Worm (Caenorhabditis elegans) whole organism, early embryonic: ENCODE measurements around the gene C09F12.3.

Source experiments
- B0310.2 ChIP-seq: sonication (generic microtip); optimal IDR thresholded peaks from 2 replicates; lab custom pipeline; 2016; ENCODE audit warnings: mild to moderate bottlenecking, missing genetic modification characterization, missing compliant biosample characterization
- aly-1 ChIP-seq: sonication (generic microtip); optimal IDR thresholded peaks from 2 replicates; lab custom pipeline; 2016; ENCODE audit warnings: missing genetic modification characterization, missing compliant biosample characterization
- ama-1 ChIP-seq: fragments of 150-350 bp; optimal IDR thresholded peaks from 2 replicates; lab custom pipeline; 2014
- ceh-13 ChIP-seq: fragments of 200-800 bp; sonication (Bioruptor generic); optimal IDR thresholded peaks from 2 replicates; lab custom pipeline; 2018; ENCODE audit warnings: mild to moderate bottlenecking, missing genetic modification characterization, missing compliant biosample characterization
- flt-1 ChIP-seq: fragments of 200-800 bp; sonication (Bioruptor generic); IDR thresholded peaks from 2 replicates; pipeline ENCODE4 v1.3.6; 2022; ENCODE audit warnings: missing genetic modification characterization, missing compliant biosample characterization
- hmbx-1 ChIP-seq: sonication (generic microtip); optimal IDR thresholded peaks from 2 replicates; lab custom pipeline; 2016; ENCODE audit warnings: mild to moderate bottlenecking, missing genetic modification characterization, missing compliant biosample characterization
- hnd-1 ChIP-seq: sonication (generic microtip); optimal IDR thresholded peaks from 2 replicates; lab custom pipeline; 2016; ENCODE audit warnings: missing genetic modification characterization, missing compliant biosample characterization

DNA sequence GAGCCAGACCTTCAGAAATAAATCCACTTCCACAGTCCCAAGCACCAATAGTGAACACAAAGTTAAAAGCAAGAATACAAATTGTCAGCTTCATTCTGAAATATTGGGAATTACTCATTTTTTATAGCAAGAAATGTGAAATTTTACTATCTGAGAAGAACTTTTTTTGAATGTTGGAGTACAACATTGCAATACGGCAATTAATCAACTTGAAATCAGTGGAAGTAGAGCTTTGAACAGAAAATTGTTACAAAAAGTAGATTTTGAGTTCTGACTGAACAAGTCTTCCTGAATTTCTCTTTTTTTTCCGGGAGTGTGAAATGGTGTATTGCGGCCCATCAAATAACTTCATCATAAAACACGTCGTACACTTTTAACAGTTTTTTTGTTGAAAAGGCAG is 35.5 kb upstream of the C09F12.3 start, which contains the start of gene W04G3.10:
- TF ChIP-seq hnd-1 (tag; lab: Kevin White, UChicago) (no peak), ama-1 (lab: Kevin White, UChicago) (no peak), aly-1 (tag; lab: Kevin White, UChicago) (no peak), B0310.2 (no peak), flt-1 (GFP tag; lab: Robert Waterston, UW) (no peak), ceh-13 (GFP tag; lab: Kevin White, UChicago) (no peak), hmbx-1 (tag; lab: Kevin White, UChicago) (no peak)
